Worm (Caenorhabditis elegans) whole organism, mixed stage, embryonic: Measurements from ENCODE around the gene C54D10.4.

ENCODE experiments used
- M03D4.4 ChIP-seq: sonication (generic microtip); optimal IDR thresholded peaks from 2 replicates; lab custom pipeline; 2017; ENCODE audit warnings: mild to moderate bottlenecking, missing genetic modification characterization, missing compliant biosample characterization
- bed-3 ChIP-seq: fragments of 200-800 bp; sonication (Bioruptor generic); optimal IDR thresholded peaks from 3 replicates; lab custom pipeline; 2018; ENCODE audit warnings: mild to moderate bottlenecking, missing genetic modification characterization, moderate library complexity, missing compliant biosample characterization
- blmp-1 ChIP-seq: fragments of 150-350 bp; optimal IDR thresholded peaks from 2 replicates; lab custom pipeline; 2014; ENCODE audit warnings: missing biosample characterization, missing genetic modification characterization
- ceh-43 ChIP-seq: fragments of 200-800 bp; sonication (Bioruptor generic); optimal IDR thresholded peaks from 2 replicates; lab custom pipeline; 2018; ENCODE audit warnings: mild to moderate bottlenecking, missing genetic modification characterization, moderate library complexity, missing compliant biosample characterization
- ceh-83 ChIP-seq: fragments of 200-800 bp; sonication (Bioruptor generic); optimal IDR thresholded peaks from 2 replicates; lab custom pipeline; 2018; ENCODE audit warnings: mild to moderate bottlenecking, missing genetic modification characterization, missing compliant biosample characterization
- ces-1 ChIP-seq: fragments of 150-350 bp; optimal IDR thresholded peaks from 2 replicates; lab custom pipeline; 2014; ENCODE audit warnings: missing biosample characterization, missing genetic modification reagents, missing genetic modification characterization
- drap-1 ChIP-seq: fragments of 200-800 bp; sonication (Bioruptor generic); optimal IDR thresholded peaks from 3 replicates; lab custom pipeline; 2018; ENCODE audit warnings: mild to moderate bottlenecking, missing genetic modification characterization, missing compliant biosample characterization
- elt-1 ChIP-seq: sonication (generic microtip); optimal IDR thresholded peaks from 2 replicates; lab custom pipeline; 2017; ENCODE audit warnings: missing genetic modification characterization, mild to moderate bottlenecking, missing compliant biosample characterization, antibody characterized with exemption, moderate library complexity, borderline replicate concordance; ENCODE audit not compliant: insufficient read depth
- elt-3 ChIP-seq: fragments of 150-350 bp; optimal IDR thresholded peaks from 2 replicates; lab custom pipeline; 2014; ENCODE audit warnings: missing biosample characterization, missing genetic modification characterization
- flh-1 ChIP-seq: fragments of 200-800 bp; sonication (Bioruptor generic); optimal IDR thresholded peaks from 2 replicates; lab custom pipeline; 2018; ENCODE audit warnings: mild to moderate bottlenecking, missing genetic modification characterization, moderate library complexity, missing compliant biosample characterization
- ham-2 ChIP-seq: fragments of 200-800 bp; sonication (Bioruptor generic); optimal IDR thresholded peaks from 2 replicates; lab custom pipeline; 2018; ENCODE audit warnings: mild to moderate bottlenecking, missing genetic modification characterization, missing compliant biosample characterization
- hlh-1 ChIP-seq: fragments of 150-350 bp; optimal IDR thresholded peaks from 2 replicates; lab custom pipeline; 2014; ENCODE audit warnings: missing biosample characterization, missing genetic modification reagents, missing genetic modification characterization
- lsy-2 ChIP-seq: fragments of 150-350 bp; optimal IDR thresholded peaks from 2 replicates; lab custom pipeline; 2014; ENCODE audit warnings: missing biosample characterization, missing genetic modification characterization
- mab-5 ChIP-seq: fragments of 150-350 bp; optimal IDR thresholded peaks from 2 replicates; lab custom pipeline; 2014; ENCODE audit warnings: missing biosample characterization, missing genetic modification characterization
- mep-1 ChIP-seq: fragments of 150-350 bp; optimal IDR thresholded peaks from 2 replicates; lab custom pipeline; 2017; ENCODE audit warnings: missing biosample characterization, missing genetic modification reagents, missing genetic modification characterization, inconsistent platforms
- mls-2 ChIP-seq: sonication (generic microtip); optimal IDR thresholded peaks from 2 replicates; lab custom pipeline; 2016; ENCODE audit warnings: mild to moderate bottlenecking, missing genetic modification characterization, moderate library complexity, missing compliant biosample characterization
- nhr-12 ChIP-seq: fragments of 150-350 bp; optimal IDR thresholded peaks from 2 replicates; lab custom pipeline; 2014; ENCODE audit warnings: missing biosample characterization, missing genetic modification characterization
- nhr-2 ChIP-seq: fragments of 150-350 bp; optimal IDR thresholded peaks from 2 replicates; lab custom pipeline; 2014; ENCODE audit warnings: missing biosample characterization, missing genetic modification characterization
- nhr-28 ChIP-seq: fragments of 150-350 bp; optimal IDR thresholded peaks from 2 replicates; lab custom pipeline; 2014; ENCODE audit warnings: missing biosample characterization, missing genetic modification characterization
- nhr-76 ChIP-seq: sonication (generic microtip); optimal IDR thresholded peaks from 2 replicates; lab custom pipeline; 2017; ENCODE audit warnings: missing biosample characterization, missing genetic modification characterization
- sem-2 ChIP-seq: fragments of 200-800 bp; sonication (Bioruptor generic); optimal IDR thresholded peaks from 2 replicates; lab custom pipeline; 2018; ENCODE audit warnings: mild to moderate bottlenecking, missing genetic modification characterization, missing compliant biosample characterization
- snpc-4 ChIP-seq: fragments of 150-350 bp; optimal IDR thresholded peaks from 2 replicates; lab custom pipeline; 2014; ENCODE audit warnings: missing biosample characterization, missing genetic modification characterization
- tbx-8 ChIP-seq: fragments of 200-800 bp; sonication (Bioruptor generic); optimal IDR thresholded peaks from 2 replicates; lab custom pipeline; 2018; ENCODE audit warnings: mild to moderate bottlenecking, missing genetic modification characterization, moderate library complexity, missing compliant biosample characterization
- unc-120 ChIP-seq: sonication (generic microtip); optimal IDR thresholded peaks from 2 replicates; lab custom pipeline; 2017; ENCODE audit warnings: missing genetic modification characterization, missing compliant biosample characterization; ENCODE audit not compliant: poor library complexity, severe bottlenecking
- unc-39 ChIP-seq: fragments of 150-350 bp; optimal IDR thresholded peaks from 2 replicates; lab custom pipeline; 2014; ENCODE audit warnings: missing biosample characterization, missing genetic modification characterization
- unc-62 ChIP-seq: fragments of 150-350 bp; optimal IDR thresholded peaks from 2 replicates; lab custom pipeline; 2014; ENCODE audit warnings: missing biosample characterization, missing genetic modification reagents, missing genetic modification characterization
- ztf-11 ChIP-seq: fragments of 150-350 bp; optimal IDR thresholded peaks from 2 replicates; lab custom pipeline; 2014; ENCODE audit warnings: missing biosample characterization, missing genetic modification characterization

C54D10.4 gene

DNA sequence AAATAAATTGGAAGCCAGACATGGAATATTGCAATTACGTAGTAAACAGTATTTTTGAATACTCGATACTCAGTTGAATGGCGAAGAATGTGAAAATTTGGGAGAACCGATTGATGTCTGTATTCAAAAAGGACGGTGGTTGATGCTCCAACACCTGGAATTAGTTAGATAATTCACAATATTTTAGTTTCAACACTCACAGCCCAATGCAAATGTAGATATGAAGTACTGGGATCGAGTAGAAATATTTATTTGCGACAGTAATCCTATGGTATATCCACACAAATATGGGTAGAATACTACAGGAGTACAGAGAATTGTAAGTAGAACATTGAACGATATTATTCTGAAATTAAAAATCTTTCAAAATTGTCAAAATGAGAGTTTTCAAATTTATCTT, 12.4 kb upstream of the C54D10.4 start:
- no peak for TF ChIP-seq mab-5 (tag; lab: Kevin White, UChicago)
- TF ChIP-seq blmp-1 = no peak
- TF ChIP-seq nhr-28 (tag; lab: Kevin White, UChicago) = no peak
- no peak for TF ChIP-seq ces-1 (GFP tag; lab: Kevin White, UChicago)
- no peak for TF ChIP-seq unc-120 (tag; lab: Kevin White, UChicago)
- TF ChIP-seq ceh-83 (GFP tag; lab: Kevin White, UChicago) = no peak

ce11 chrV:12432111-12432510, 11.4 kb upstream of the C54D10.4 start, which contains the start of gene C54D10.13:
Gene C54D10.13 (minus strand): TSS chrV:12432289.
- TF ChIP-seq elt-1 (no peak), bed-3 (GFP tag; lab: Kevin White, UChicago) (no peak), nhr-2 (tag; lab: Kevin White, UChicago) (no peak), lsy-2 (tag; lab: Kevin White, UChicago) (no peak)

ce11 chrV:12429039-12429438, 8.3 kb upstream of the C54D10.4 start, which contains the start of gene C54D10.5:
Gene C54D10.5 (plus strand): TSS chrV:12429339.
- no peak for TF ChIP-seq tbx-8 (GFP tag; lab: Kevin White, UChicago)
- TF ChIP-seq elt-1 = no peak
- TF ChIP-seq flh-1 = no peak
- no peak for TF ChIP-seq ces-1 (GFP tag; lab: Kevin White, UChicago)
- TF ChIP-seq lsy-2 (tag; lab: Kevin White, UChicago) = no peak
- TF ChIP-seq nhr-28 (tag; lab: Kevin White, UChicago) = no peak
- no peak for TF ChIP-seq drap-1 (GFP tag; lab: Kevin White, UChicago)
- TF ChIP-seq M03D4.4 (tag; lab: Kevin White, UChicago) = no peak
- no peak for TF ChIP-seq snpc-4 (tag; lab: Kevin White, UChicago)
- TF ChIP-seq ztf-11 = no peak
- no peak for TF ChIP-seq mep-1 (tag; lab: Kevin White, UChicago)
- TF ChIP-seq unc-62 (GFP tag; lab: Kevin White, UChicago) = no peak
- TF ChIP-seq elt-3 = no peak
- no peak for TF ChIP-seq unc-120 (tag; lab: Kevin White, UChicago)
- TF ChIP-seq nhr-12 (tag; lab: Kevin White, UChicago) = no peak

DNA sequence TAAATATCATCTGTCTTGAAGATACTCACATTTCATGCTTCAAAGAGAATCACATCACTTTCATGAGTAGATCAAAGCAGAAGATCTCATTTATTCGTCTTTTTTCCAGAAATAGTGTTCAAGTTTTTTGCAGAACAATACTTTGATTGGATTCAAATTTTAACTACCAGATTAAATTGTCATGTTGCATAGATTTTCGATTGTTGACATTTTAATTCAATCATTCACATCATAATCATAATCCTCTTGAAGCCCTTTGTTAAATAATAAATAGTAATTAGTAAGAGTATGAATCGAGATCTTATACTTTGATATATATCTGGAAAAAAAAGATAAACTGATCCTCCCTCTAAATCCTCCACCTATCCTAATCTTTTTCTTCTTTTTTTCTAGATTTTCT, 7.1 kb upstream of the C54D10.4 start:
- no peak for TF ChIP-seq unc-120 (tag; lab: Kevin White, UChicago)
- TF ChIP-seq ceh-83 (GFP tag; lab: Kevin White, UChicago) = no peak
- TF ChIP-seq unc-62 (GFP tag; lab: Kevin White, UChicago) = no peak
- TF ChIP-seq drap-1 (GFP tag; lab: Kevin White, UChicago) = no peak
- TF ChIP-seq sem-2 (GFP tag; lab: Kevin White, UChicago) = no peak
- TF ChIP-seq ham-2 (GFP tag; lab: Kevin White, UChicago) = no peak
- TF ChIP-seq mep-1 (tag; lab: Kevin White, UChicago) = no peak
- TF ChIP-seq hlh-1 = no peak
- TF ChIP-seq nhr-76 (tag; lab: Kevin White, UChicago) = no peak
- no peak for TF ChIP-seq unc-39 (tag; lab: Kevin White, UChicago)

ce11 chrV:12421360-12421759, 617 bp upstream of the C54D10.4 start:
- TF ChIP-seq ces-1 (GFP tag; lab: Kevin White, UChicago) = peak; percentile 74
- no peak for TF ChIP-seq nhr-28 (tag; lab: Kevin White, UChicago)

ce11 chrV:12418292-12418691, 2.5 kb downstream of the C54D10.4 start, which contains the start of gene C54D10.3:
Gene C54D10.3 (plus strand): TSS chrV:12418592.
- TF ChIP-seq mls-2 (tag; lab: Kevin White, UChicago) (no peak), ceh-83 (GFP tag; lab: Kevin White, UChicago) (no peak), nhr-76 (tag; lab: Kevin White, UChicago) (no peak), ceh-43 (GFP tag; lab: Kevin White, UChicago) (no peak), drap-1 (GFP tag; lab: Kevin White, UChicago) (no peak), snpc-4 (tag; lab: Kevin White, UChicago) (no peak)
- TF ChIP-seq, all 35 proteins: peak for 0
